Worm (Caenorhabditis elegans) whole organism, L2 larva: ENCODE results near the gene cdh-8.
A peak's percentile ranks its signal among the peaks of the same experiment; 100 is the strongest.

ENCODE experiments used
- C34F6.9 ChIP-seq: fragments of 150-350 bp; optimal IDR thresholded peaks from 2 replicates; lab custom pipeline; 2014; ENCODE audit warnings: missing biosample characterization, missing genetic modification characterization
- F13H6.1 ChIP-seq: sonication (generic microtip); optimal IDR thresholded peaks from 2 replicates; lab custom pipeline; 2016; ENCODE audit warnings: missing genetic modification characterization, missing compliant biosample characterization
- R02D3.7 ChIP-seq: fragments of 150-350 bp; optimal IDR thresholded peaks from 2 replicates; lab custom pipeline; 2014; ENCODE audit warnings: missing biosample characterization, missing genetic modification characterization
- ZK546.5 ChIP-seq: sonication (generic microtip); optimal IDR thresholded peaks from 2 replicates; lab custom pipeline; 2017; ENCODE audit warnings: missing biosample characterization, missing genetic modification characterization
- alr-1 ChIP-seq: fragments of 150-350 bp; optimal IDR thresholded peaks from 2 replicates; lab custom pipeline; 2014; ENCODE audit warnings: missing biosample characterization, missing genetic modification characterization
- aly-2 ChIP-seq: fragments of 150-350 bp; optimal IDR thresholded peaks from 2 replicates; lab custom pipeline; 2014; ENCODE audit warnings: missing biosample characterization, missing genetic modification characterization
- ama-1 ChIP-seq: fragments of 150-350 bp; optimal IDR thresholded peaks from 2 replicates; lab custom pipeline; 2018; ENCODE audit warnings: inconsistent platforms
- blmp-1 ChIP-seq: sonication (generic microtip); optimal IDR thresholded peaks from 2 replicates; lab custom pipeline; 2017; ENCODE audit warnings: missing genetic modification characterization, mild to moderate bottlenecking, missing compliant biosample characterization, antibody characterized with exemption, moderate library complexity; ENCODE audit not compliant: insufficient read depth
- ceh-16 ChIP-seq: fragments of 150-350 bp; optimal IDR thresholded peaks from 2 replicates; lab custom pipeline; 2014; ENCODE audit warnings: missing biosample characterization, missing genetic modification characterization
- ceh-82 ChIP-seq: fragments of 150-350 bp; optimal IDR thresholded peaks from 2 replicates; lab custom pipeline; 2014; ENCODE audit warnings: missing biosample characterization, missing genetic modification characterization
- crh-2 ChIP-seq: sonication (generic microtip); optimal IDR thresholded peaks from 2 replicates; lab custom pipeline; 2017; ENCODE audit warnings: missing biosample characterization, missing genetic modification characterization
- dmd-4 ChIP-seq: sonication (generic microtip); optimal IDR thresholded peaks from 2 replicates; lab custom pipeline; 2017; ENCODE audit warnings: missing biosample characterization, missing genetic modification characterization
- egl-27 ChIP-seq: sonication (generic microtip); optimal IDR thresholded peaks from 3 replicates; lab custom pipeline; 2017; ENCODE audit warnings: missing biosample characterization, missing genetic modification reagents, missing genetic modification characterization
- elt-1 ChIP-seq: fragments of 150-350 bp; optimal IDR thresholded peaks from 2 replicates; lab custom pipeline; 2014; ENCODE audit warnings: missing biosample characterization, missing genetic modification characterization
- elt-3 ChIP-seq: sonication (generic microtip); optimal IDR thresholded peaks from 2 replicates; lab custom pipeline; 2017; ENCODE audit warnings: missing biosample characterization, missing genetic modification characterization
- fos-1 ChIP-seq: fragments of 150-350 bp; optimal IDR thresholded peaks from 2 replicates; lab custom pipeline; 2014; ENCODE audit warnings: missing biosample characterization, missing genetic modification characterization
- gmeb-1 ChIP-seq: fragments of 150-350 bp; optimal IDR thresholded peaks from 2 replicates; lab custom pipeline; 2014; ENCODE audit warnings: missing biosample characterization, missing genetic modification characterization
- lin-11 ChIP-seq: fragments of 150-350 bp; sonication (generic microtip); optimal IDR thresholded peaks from 2 replicates; lab custom pipeline; 2014; ENCODE audit warnings: missing biosample characterization, missing genetic modification characterization, inconsistent platforms, mixed read lengths
- lin-13 ChIP-seq: fragments of 150-350 bp; optimal IDR thresholded peaks from 2 replicates; lab custom pipeline; 2014; ENCODE audit warnings: missing biosample characterization, missing genetic modification reagents, missing genetic modification characterization
- lin-39 ChIP-seq: fragments of 150-350 bp; optimal IDR thresholded peaks from 2 replicates; lab custom pipeline; 2014; ENCODE audit warnings: missing biosample characterization, missing genetic modification reagents, missing genetic modification characterization
- lsy-2 ChIP-seq, 2 experiments: fragments of 150-350 bp in 1 of 2; sonication (generic microtip) in 1 of 2; optimal IDR thresholded peaks; 2 replicates each; lab custom pipeline; 2014 to 2017; ENCODE audit warnings: missing biosample characterization in 2 of 2, missing genetic modification characterization in 2 of 2
- mab-5 ChIP-seq: fragments of 150-350 bp; optimal IDR thresholded peaks from 2 replicates; lab custom pipeline; 2014; ENCODE audit warnings: missing biosample characterization, missing genetic modification characterization
- mbf-1 ChIP-seq: sonication (generic microtip); optimal IDR thresholded peaks from 2 replicates; lab custom pipeline; 2017; ENCODE audit warnings: missing biosample characterization, missing genetic modification characterization
- mdl-1 ChIP-seq, 2 experiments: fragments of 150-350 bp in 1 of 2; sonication (generic microtip) in 1 of 2; optimal IDR thresholded peaks; 2 replicates each; lab custom pipeline; 2017; ENCODE audit warnings: missing biosample characterization in 2 of 2, missing genetic modification characterization in 2 of 2
- nhr-10 ChIP-seq: sonication (generic microtip); optimal IDR thresholded peaks from 2 replicates; lab custom pipeline; 2017; ENCODE audit warnings: missing biosample characterization, missing genetic modification characterization
- nhr-11 ChIP-seq: fragments of 150-350 bp; optimal IDR thresholded peaks from 2 replicates; lab custom pipeline; 2014; ENCODE audit warnings: missing biosample characterization, missing genetic modification characterization
- nhr-12 ChIP-seq: fragments of 150-350 bp; optimal IDR thresholded peaks from 2 replicates; lab custom pipeline; 2014; ENCODE audit warnings: missing biosample characterization, missing genetic modification characterization
- nhr-129 ChIP-seq: fragments of 150-350 bp; optimal IDR thresholded peaks from 2 replicates; lab custom pipeline; 2014; ENCODE audit warnings: missing biosample characterization, missing genetic modification characterization
- nhr-21 ChIP-seq: fragments of 150-350 bp; optimal IDR thresholded peaks from 2 replicates; lab custom pipeline; 2014; ENCODE audit warnings: missing biosample characterization, missing genetic modification characterization
- nhr-23 ChIP-seq: fragments of 150-350 bp; optimal IDR thresholded peaks from 2 replicates; lab custom pipeline; 2014; ENCODE audit warnings: missing biosample characterization, missing genetic modification reagents, missing genetic modification characterization
- nhr-237 ChIP-seq: fragments of 150-350 bp; optimal IDR thresholded peaks from 2 replicates; lab custom pipeline; 2014; ENCODE audit warnings: missing biosample characterization, missing genetic modification characterization
- nhr-6 ChIP-seq: fragments of 150-350 bp; optimal IDR thresholded peaks from 2 replicates; lab custom pipeline; 2014; ENCODE audit warnings: missing biosample characterization, missing genetic modification characterization
- nhr-77 ChIP-seq: fragments of 150-350 bp; optimal IDR thresholded peaks from 2 replicates; lab custom pipeline; 2014; ENCODE audit warnings: missing biosample characterization, missing genetic modification characterization
- peb-1 ChIP-seq: fragments of 150-350 bp; optimal IDR thresholded peaks from 2 replicates; lab custom pipeline; 2014; ENCODE audit warnings: missing biosample characterization, missing genetic modification characterization
- sem-4 ChIP-seq: fragments of 150-350 bp; optimal IDR thresholded peaks from 2 replicates; lab custom pipeline; 2014; ENCODE audit warnings: missing biosample characterization, missing genetic modification reagents, missing genetic modification characterization
- skn-1 ChIP-seq: sonication (generic microtip); optimal IDR thresholded peaks from 2 replicates; lab custom pipeline; 2017; ENCODE audit warnings: missing biosample characterization, missing genetic modification characterization
- sma-3 ChIP-seq: sonication (generic microtip); optimal IDR thresholded peaks from 2 replicates; lab custom pipeline; 2016; ENCODE audit warnings: missing genetic modification reagents, missing genetic modification characterization, missing compliant biosample characterization
- sma-9 ChIP-seq, 2 experiments: fragments of 150-350 bp in 1 of 2; sonication (generic microtip) in 1 of 2; optimal IDR thresholded peaks; 2 replicates each; lab custom pipeline; 2014 to 2016; ENCODE audit warnings: missing genetic modification characterization in 2 of 2, mild to moderate bottlenecking in 1 of 2, missing biosample characterization in 1 of 2, missing compliant biosample characterization in 1 of 2, missing genetic modification reagents in 1 of 2, moderate library complexity in 1 of 2
- snpc-4 ChIP-seq: fragments of 150-350 bp; optimal IDR thresholded peaks from 2 replicates; lab custom pipeline; 2014; ENCODE audit warnings: missing biosample characterization, missing genetic modification characterization
- unc-39 ChIP-seq: fragments of 150-350 bp; optimal IDR thresholded peaks from 2 replicates; lab custom pipeline; 2014; ENCODE audit warnings: missing biosample characterization, missing genetic modification characterization
- unc-55 ChIP-seq: fragments of 150-350 bp; sonication (generic microtip); optimal IDR thresholded peaks from 3 replicates; lab custom pipeline; 2014; ENCODE audit warnings: missing biosample characterization, missing genetic modification reagents, missing genetic modification characterization
- ztf-1 ChIP-seq: fragments of 200-800 bp; sonication (Bioruptor generic); conservative IDR thresholded peaks from 2 replicates; pipeline ENCODE4 v1.3.6; 2022; ENCODE audit warnings: missing genetic modification characterization, missing compliant biosample characterization
- ztf-11 ChIP-seq: sonication (generic microtip); optimal IDR thresholded peaks from 2 replicates; lab custom pipeline; 2017; ENCODE audit warnings: missing biosample characterization, missing genetic modification characterization
- ztf-4 ChIP-seq: fragments of 150-350 bp; optimal IDR thresholded peaks from 2 replicates; lab custom pipeline; 2014; ENCODE audit warnings: missing biosample characterization, missing genetic modification characterization

cdh-8 gene

DNA sequence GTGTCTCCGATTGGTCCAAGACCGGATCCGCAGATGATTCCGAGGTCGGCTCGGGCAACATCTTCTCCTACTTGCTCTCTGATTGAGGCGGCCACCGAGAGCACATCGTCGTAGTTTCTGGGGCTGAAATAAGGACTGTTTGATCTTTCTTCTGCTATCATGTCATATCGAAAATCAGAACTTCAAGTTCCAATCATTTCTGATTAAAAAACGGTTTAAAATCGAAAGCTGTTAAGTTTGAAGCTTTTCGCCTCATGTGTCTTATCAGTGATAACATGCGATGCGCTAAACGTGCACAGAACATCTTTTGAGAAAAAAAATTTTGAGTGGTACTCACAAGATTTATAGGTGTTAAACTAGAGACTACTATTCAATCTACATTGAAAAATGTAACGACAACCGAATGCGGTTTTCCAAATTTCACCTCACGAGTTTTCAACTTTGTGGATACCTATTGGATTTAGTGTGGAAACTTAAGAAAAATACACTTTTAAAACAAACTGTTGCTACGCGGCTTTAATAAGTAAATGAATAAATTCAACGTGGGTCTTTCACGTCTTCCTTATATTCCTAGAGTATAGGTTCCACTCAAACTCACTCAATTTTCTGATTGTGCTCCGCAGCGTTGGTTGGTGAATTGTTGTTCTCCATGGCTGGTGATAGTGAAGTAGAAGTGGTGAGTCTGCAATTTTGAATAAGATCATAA is 45.5 kb upstream of the cdh-8 start:
- TF ChIP-seq nhr-77 (tag; lab: Kevin White, UChicago) (no peak), lin-13 (GFP tag; lab: Kevin White, UChicago) (no peak), ama-1 (lab: Kevin White, UChicago) (peak; percentile 46)

DNA sequence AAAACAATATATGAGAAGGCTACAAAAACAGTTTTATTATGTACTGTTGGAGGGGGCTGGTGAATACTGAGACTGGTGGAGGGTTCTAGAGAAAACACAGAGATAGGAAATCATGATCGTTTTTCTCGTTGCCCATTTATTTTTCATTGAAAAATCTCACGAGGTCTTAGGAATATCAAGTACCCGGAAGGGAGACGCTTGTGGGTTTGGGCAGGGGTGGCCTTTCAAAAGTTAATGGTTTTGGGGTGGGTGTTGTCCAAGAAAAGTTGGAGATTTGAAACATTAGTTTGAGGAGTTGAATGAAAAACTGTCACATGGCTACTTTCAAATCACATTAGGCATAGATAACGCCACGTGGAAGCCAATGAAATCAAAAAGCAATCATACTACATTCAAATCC is 44.9 kb upstream of the cdh-8 start:
- TF ChIP-seq lin-39 (tag; lab: Kevin White, UChicago) (peak; percentile 24), nhr-129 (tag; lab: Kevin White, UChicago) (peak; percentile 20), elt-3 (tag; lab: Kevin White, UChicago) (no peak)

DNA sequence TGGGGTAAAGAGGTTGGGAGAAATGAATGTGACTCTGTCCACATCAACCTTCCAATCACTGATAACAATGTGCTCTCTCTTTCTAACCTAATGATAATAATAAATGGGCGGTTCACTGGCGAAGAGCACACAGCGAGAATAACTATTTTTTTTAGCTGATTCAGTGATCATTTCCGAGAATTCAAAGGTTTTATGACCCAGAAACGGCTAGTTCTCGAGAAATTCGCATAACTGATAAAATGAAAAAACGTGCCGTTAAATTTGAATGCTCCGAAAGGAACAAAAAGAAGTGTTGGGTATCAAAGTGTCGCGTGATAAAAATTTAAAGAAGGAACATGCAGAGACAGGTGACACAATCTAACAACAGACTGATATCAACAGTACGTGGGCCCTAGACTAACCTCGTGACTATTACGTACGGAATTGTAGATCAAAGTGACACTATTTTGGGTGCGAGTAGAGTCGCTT is 43.8 kb upstream of the cdh-8 start:
- TF ChIP-seq nhr-129 (tag; lab: Kevin White, UChicago) (peak; percentile 14), gmeb-1 (tag; lab: Kevin White, UChicago) (peak; percentile 38), crh-2 (peak; percentile 66), fos-1 (peak; percentile 79), sem-4 (tag; lab: Kevin White, UChicago) (no peak), mdl-1 (tag; optimal IDR thresholded peaks at IDR 0.05; lab: Kevin White, UChicago) (peak in 1 of 2 experiments; percentile 40), nhr-21 (tag; lab: Kevin White, UChicago) (no peak), alr-1 (tag; lab: Kevin White, UChicago) (no peak), lin-11 (no peak), sma-9 (GFP tag; optimal IDR thresholded peaks at IDR 0.05; lab: Kevin White, UChicago) (peak; percentile 53), sma-9 (tag; optimal IDR thresholded peaks at IDR 0.05; lab: Kevin White, UChicago) (no peak)

DNA sequence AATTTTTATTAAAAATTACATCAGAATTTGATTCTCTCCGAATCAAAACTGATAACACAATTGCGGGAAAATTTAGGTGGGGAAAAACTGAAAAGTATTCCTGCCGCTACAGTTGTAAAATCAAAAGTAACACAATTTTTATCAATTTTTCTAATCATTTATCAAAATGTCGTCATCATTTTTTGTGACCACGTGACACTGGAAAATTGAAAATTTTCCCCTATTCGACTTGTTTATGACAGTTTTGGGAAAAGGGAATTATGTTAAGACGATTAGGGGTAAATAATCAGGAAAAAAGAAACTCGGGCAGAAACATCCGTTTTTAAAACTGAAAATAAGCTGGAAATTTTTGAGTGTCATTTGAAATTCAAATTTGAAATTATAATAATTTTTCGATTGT is 42.8 kb upstream of the cdh-8 start:
- TF ChIP-seq skn-1 (tag; lab: Kevin White, UChicago) (no peak), aly-2 (no peak), blmp-1 (tag; lab: Kevin White, UChicago) (no peak), elt-3 (tag; lab: Kevin White, UChicago) (no peak), ztf-11 (tag; lab: Kevin White, UChicago) (no peak), R02D3.7 (tag; lab: Kevin White, UChicago) (no peak), mbf-1 (tag; lab: Kevin White, UChicago) (no peak), nhr-11 (tag; lab: Kevin White, UChicago) (no peak), nhr-10 (no peak), snpc-4 (tag; lab: Kevin White, UChicago) (no peak), peb-1 (tag; lab: Kevin White, UChicago) (no peak), nhr-77 (tag; lab: Kevin White, UChicago) (no peak), ama-1 (lab: Kevin White, UChicago) (no peak), lin-13 (GFP tag; lab: Kevin White, UChicago) (no peak), mdl-1 (tag; optimal IDR thresholded peaks at IDR 0.05; lab: Kevin White, UChicago) (peak in 1 of 2 experiments; percentile 25), nhr-6 (tag; lab: Kevin White, UChicago) (no peak), lsy-2 (tag; optimal IDR thresholded peaks at IDR 0.05; lab: Kevin White, UChicago) (peak in 1 of 2 experiments; percentile 13), fos-1 (peak; percentile 55), sem-4 (tag; lab: Kevin White, UChicago) (no peak), ztf-4 (tag; lab: Kevin White, UChicago) (no peak), alr-1 (tag; lab: Kevin White, UChicago) (no peak), sma-9 (GFP tag; optimal IDR thresholded peaks at IDR 0.05; lab: Kevin White, UChicago) (peak; percentile 58), sma-9 (tag; optimal IDR thresholded peaks at IDR 0.05; lab: Kevin White, UChicago) (no peak), F13H6.1 (tag; lab: Kevin White, UChicago) (no peak), nhr-12 (tag; lab: Kevin White, UChicago) (no peak), nhr-23 (tag; lab: Kevin White, UChicago) (no peak), crh-2 (peak; percentile 71), ztf-1 (GFP tag; lab: Robert Waterston, UW) (no peak), unc-55 (GFP tag; lab: Kevin White, UChicago) (no peak), egl-27 (tag; lab: Kevin White, UChicago) (no peak), mab-5 (tag; lab: Kevin White, UChicago) (no peak), gmeb-1 (tag; lab: Kevin White, UChicago) (peak; percentile 70), dmd-4 (tag; lab: Kevin White, UChicago) (no peak), unc-39 (tag; lab: Kevin White, UChicago) (no peak), nhr-129 (tag; lab: Kevin White, UChicago) (no peak), ceh-16 (no peak), nhr-21 (tag; lab: Kevin White, UChicago) (no peak), ZK546.5 (no peak), sma-3 (GFP tag; lab: Kevin White, UChicago) (peak; percentile 29), lin-11 (no peak), nhr-237 (tag; lab: Kevin White, UChicago) (no peak), elt-1 (tag; lab: Kevin White, UChicago) (no peak), C34F6.9 (tag; lab: Kevin White, UChicago) (no peak), ceh-82 (tag; lab: Kevin White, UChicago) (no peak)
